Worm (Caenorhabditis elegans) whole organism, late embryonic: ENCODE results near the gene Y49F6B.2.
A peak's percentile ranks its signal among the peaks of the same experiment; 100 is the strongest.
"Not testable (repeated sequence)": the region's sequence is repeated elsewhere in the genome, so short reads cannot be mapped to it uniquely, and the experiment has no call there.

ENCODE experiments used
- F13H6.1 ChIP-seq: sonication (generic microtip); optimal IDR thresholded peaks from 2 replicates; lab custom pipeline; 2016; ENCODE audit warnings: missing genetic modification characterization, missing compliant biosample characterization
- ama-1 ChIP-seq: fragments of 150-350 bp; optimal IDR thresholded peaks from 2 replicates; lab custom pipeline; 2014
- ceh-31 ChIP-seq: sonication (generic microtip); optimal IDR thresholded peaks from 2 replicates; lab custom pipeline; 2016; ENCODE audit warnings: missing genetic modification characterization, missing compliant biosample characterization
- fkh-6 ChIP-seq: sonication (generic microtip); optimal IDR thresholded peaks from 2 replicates; lab custom pipeline; 2016; ENCODE audit warnings: missing genetic modification characterization, missing compliant biosample characterization
- hlh-13 ChIP-seq: fragments of 200-800 bp; sonication (Bioruptor generic); optimal IDR thresholded peaks from 2 replicates; lab custom pipeline; 2018; ENCODE audit warnings: mild to moderate bottlenecking, missing genetic modification characterization, missing compliant biosample characterization
- lin-11 ChIP-seq: fragments of 200-800 bp; sonication (Bioruptor generic); optimal IDR thresholded peaks from 2 replicates; lab custom pipeline; 2018; ENCODE audit warnings: mild to moderate bottlenecking, missing genetic modification characterization, missing compliant biosample characterization
- nfya-1 ChIP-seq: sonication (generic microtip); optimal IDR thresholded peaks from 2 replicates; lab custom pipeline; 2017; ENCODE audit warnings: missing genetic modification characterization, mild to moderate bottlenecking, missing compliant biosample characterization, antibody characterized with exemption, moderate library complexity
- nhr-11 ChIP-seq: fragments of 150-350 bp; optimal IDR thresholded peaks from 2 replicates; lab custom pipeline; 2014; ENCODE audit warnings: missing biosample characterization, missing genetic modification characterization
- pag-3 ChIP-seq: sonication (generic microtip); optimal IDR thresholded peaks from 2 replicates; lab custom pipeline; 2016; ENCODE audit warnings: missing compliant biosample characterization, missing genetic modification characterization, borderline replicate concordance
- pax-1 ChIP-seq: fragments of 150-350 bp; optimal IDR thresholded peaks from 2 replicates; lab custom pipeline; 2014; ENCODE audit warnings: missing biosample characterization, missing genetic modification characterization

- TF ChIP-seq nhr-11 (tag; lab: Kevin White, UChicago); fkh-6 (tag; lab: Kevin White, UChicago); pag-3 (tag; lab: Kevin White, UChicago); hlh-13 (GFP tag; lab: Kevin White, UChicago); ama-1 (lab: Kevin White, UChicago); lin-11 (tag; lab: Kevin White, UChicago); pax-1 (tag; lab: Kevin White, UChicago); F13H6.1 (tag; lab: Kevin White, UChicago): not testable (repeated sequence)
- TF ChIP-seq nfya-1 (tag; lab: Kevin White, UChicago) (peak; percentile 50), ceh-31 (tag; lab: Kevin White, UChicago) (peak; percentile 13)
Measured at ce11 chrII:3523547-3523946, 20.8 kb downstream of the Y49F6B.2 start.
